Worm (Caenorhabditis elegans): ENCODE results near the gene K12H6.5.

Gene K12H6.5

ce11 chrII:2800550-2801233, 25.3 kb downstream of the K12H6.5 start, which contains the start of gene nhr-119 (continued):
- TF ChIP-seq egrh-3 (GFP tag; IDR thresholded peaks at IDR 0.05) (peak; percentile 66), F10E7.11 (tag; optimal IDR thresholded peaks at IDR 0.05) (no peak), atf-7 (tag; optimal IDR thresholded peaks at IDR 0.05) (peak; percentile 23), F22D6.2 (tag; optimal IDR thresholded peaks at IDR 0.05) (peak; percentile 33), dox-1 (GFP tag; IDR thresholded peaks at IDR 0.05) (peak; percentile 48; the same call in 1 of the 2 replicates), B0019.2 (GFP tag; conservative IDR thresholded peaks at IDR 0.05) (no peak), ekl-4 (GFP tag; IDR thresholded peaks at IDR 0.05) (0 out of 2 replicates have a peak, but pooled peaks have one; percentile 38), lin-40 (tag; optimal IDR thresholded peaks at IDR 0.05) (peak; percentile 75), pha-4 (tag; optimal IDR thresholded peaks at IDR 0.05) (no peak), nfyb-1 (GFP tag; IDR thresholded peaks at IDR 0.05) (0 out of 2 replicates have a peak, but pooled peaks have one; percentile 24), ZK185.1 (tag; optimal IDR thresholded peaks at IDR 0.05; ENCODE audit: poor library complexity, severe bottlenecking) (no peak), ztf-26 (tag; optimal IDR thresholded peaks at IDR 0.05) (peak; percentile 61), snpc-3.4 (tag; optimal IDR thresholded peaks at IDR 0.05) (no peak), D2030.7 (GFP tag; IDR thresholded peaks at IDR 0.05) (no peak), rcor-1 (GFP tag; IDR thresholded peaks at IDR 0.05) (no peak)

DNA sequence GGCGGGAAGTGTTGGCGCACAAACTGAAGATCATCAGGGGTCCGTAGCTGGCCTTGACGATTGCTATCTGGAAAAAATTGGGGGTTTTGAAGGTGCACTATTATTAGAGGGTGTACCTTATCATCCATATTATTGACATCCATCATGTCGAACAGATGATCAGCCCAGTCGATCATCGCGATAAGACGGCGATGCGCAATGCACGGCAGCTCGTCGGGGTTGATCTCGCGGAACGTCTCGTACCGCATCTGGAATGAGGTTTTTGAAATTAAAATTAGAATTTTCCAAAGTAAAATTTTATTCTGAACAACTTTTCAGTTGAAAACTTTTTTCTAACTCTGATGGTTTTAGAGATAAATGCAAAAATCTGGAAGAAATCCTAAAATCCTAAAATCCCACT, 28.0 kb downstream of the K12H6.5 start:
- TF ChIP-seq egl-18 (GFP tag; IDR thresholded peaks at IDR 0.05) = no peak
- no peak for TF ChIP-seq Y53G8AR.9 (GFP tag; conservative IDR thresholded peaks at IDR 0.05)
- TF ChIP-seq lin-35 (GFP tag; optimal IDR thresholded peaks at IDR 0.05) = no peak
- TF ChIP-seq madf-6 (GFP tag; IDR thresholded peaks at IDR 0.05) = no peak
- TF ChIP-seq nfya-2 (GFP tag; IDR thresholded peaks at IDR 0.05) = no peak
- TF ChIP-seq ztf-6 (GFP tag; IDR thresholded peaks at IDR 0.05) = no peak
- no peak for TF ChIP-seq ztf-25 (GFP tag; IDR thresholded peaks at IDR 0.05)
- no peak for TF ChIP-seq unc-62 (GFP tag; optimal IDR thresholded peaks at IDR 0.05)
- TF ChIP-seq Y79H2A.3 (GFP tag; conservative IDR thresholded peaks at IDR 0.05) = no peak
- no peak for TF ChIP-seq hmg-20 (GFP tag; IDR thresholded peaks at IDR 0.05)
- no peak for TF ChIP-seq pbrm-1 (GFP tag; IDR thresholded peaks at IDR 0.05)
- no peak for TF ChIP-seq mcd-1 (GFP tag; IDR thresholded peaks at IDR 0.05)
- TF ChIP-seq Y95B8A.8 (GFP tag; IDR thresholded peaks at IDR 0.05) = no peak
- TF ChIP-seq atf-7 (tag; optimal IDR thresholded peaks at IDR 0.05) = no peak
- no peak for TF ChIP-seq hlh-26 (GFP tag; conservative IDR thresholded peaks at IDR 0.05)
- TF ChIP-seq ceh-40 (GFP tag; IDR thresholded peaks at IDR 0.05) = no peak
- TF ChIP-seq nhr-90 (tag; optimal IDR thresholded peaks at IDR 0.05) = no peak
- TF ChIP-seq attf-5 (GFP tag; optimal IDR thresholded peaks at IDR 0.05) = no peak
- TF ChIP-seq athp-1 (tag; optimal IDR thresholded peaks at IDR 0.05) = no peak
- no peak for TF ChIP-seq snpc-3.4 (tag; optimal IDR thresholded peaks at IDR 0.05)

ce11 chrII:2796431-2796830, 29.5 kb downstream of the K12H6.5 start:
- TF ChIP-seq ceh-91 (GFP tag; IDR thresholded peaks at IDR 0.05) (no peak), zfh-2 (GFP tag; conservative IDR thresholded peaks at IDR 0.05) (peak; percentile 56)

ce11 chrII:2795413-2795812, 30.6 kb downstream of the K12H6.5 start:
- TF ChIP-seq lsl-1 (GFP tag; optimal IDR thresholded peaks at IDR 0.05) = no peak
- TF ChIP-seq rec-8 (tag; optimal IDR thresholded peaks at IDR 0.05) = no peak
- TF ChIP-seq unc-130 (GFP tag; optimal IDR thresholded peaks at IDR 0.05) = no peak
- no peak for TF ChIP-seq hmg-20 (GFP tag; IDR thresholded peaks at IDR 0.05)
- no peak for TF ChIP-seq tbx-9 (tag; optimal IDR thresholded peaks at IDR 0.05; ENCODE audit: borderline replicate concordance)
- no peak for TF ChIP-seq madf-8 (GFP tag; conservative IDR thresholded peaks at IDR 0.05)
- TF ChIP-seq atf-7 (tag; optimal IDR thresholded peaks at IDR 0.05) = no peak
- TF ChIP-seq Y56A3A.18 (GFP tag; IDR thresholded peaks at IDR 0.05) = no peak
- no peak for TF ChIP-seq bed-1 (GFP tag; IDR thresholded peaks at IDR 0.05)
- TF ChIP-seq snpc-4 (GFP tag; optimal IDR thresholded peaks at IDR 0.05) = no peak
- no peak for TF ChIP-seq snpc-4 (tag; optimal IDR thresholded peaks at IDR 0.05)
- no peak for TF ChIP-seq mel-28 (tag; optimal IDR thresholded peaks at IDR 0.05; ENCODE audit: borderline replicate concordance)

Measured in whole organism, young adult.